Worm (Caenorhabditis elegans) whole organism, young adult: ENCODE results near the gene F20B10.3.

Experiments
- attf-3 ChIP-seq: fragments of 200-800 bp; sonication (Bioruptor generic); conservative IDR thresholded peaks from 2 replicates; pipeline ENCODE4 v1.3.6; 2022; ENCODE audit warnings: missing genetic modification reagents, missing genetic modification characterization, missing compliant biosample characterization
- lin-35 ChIP-seq, 3 experiments: fragments of 150-350 bp in 2 of 3; sonication (generic microtip) in 1 of 3; optimal IDR thresholded peaks; 2 replicates each; lab custom pipeline; 2014 to 2018; ENCODE audit warnings: missing biosample characterization in 3 of 3, missing genetic modification characterization in 3 of 3, missing genetic modification reagents in 3 of 3
- unc-130 ChIP-seq: sonication (generic microtip); optimal IDR thresholded peaks from 2 replicates; lab custom pipeline; 2016; ENCODE audit warnings: missing genetic modification reagents, missing genetic modification characterization, missing compliant biosample characterization
- xnd-1 ChIP-seq: sonication (generic microtip); optimal IDR thresholded peaks from 2 replicates; lab custom pipeline; 2016; ENCODE audit warnings: missing genotype, missing genetic modification reagents, missing genetic modification characterization, missing compliant biosample characterization

DNA sequence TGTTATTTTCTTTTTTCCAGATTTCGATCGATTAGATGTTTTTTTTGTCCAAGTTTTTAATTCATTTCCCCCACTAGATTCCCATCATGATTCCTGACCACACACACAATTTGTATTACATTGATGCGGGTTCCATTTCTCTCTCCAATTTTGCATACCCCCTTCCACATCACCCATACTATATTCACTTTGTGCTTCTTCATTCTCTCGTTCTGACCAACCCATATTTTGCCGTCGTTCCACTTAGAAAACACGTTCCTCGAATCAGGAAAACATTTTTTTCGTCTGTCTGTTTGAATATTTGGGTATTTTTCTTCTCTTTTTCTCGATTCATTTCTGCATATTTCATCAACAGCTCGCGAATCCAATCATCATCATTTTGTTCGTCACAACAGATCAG is 39.4 kb downstream of the F20B10.3 start:
- TF ChIP-seq xnd-1 (tag; lab: Kevin White, UChicago) (no peak), unc-130 (GFP tag; lab: Kevin White, UChicago) (no peak), lin-35 (GFP tag; optimal IDR thresholded peaks at IDR 0.05; lab: Kevin White, UChicago) (no peak), attf-3 (GFP tag; lab: Robert Waterston, UW) (no peak)
